Fruit fly (Drosophila melanogaster) whole organism, wandering third instar larva: ENCODE results near the gene brat.
A peak's percentile ranks its signal among the peaks of the same experiment; 100 is the strongest.

Experiments
- Abd-B ChIP-seq: fragments of >200 bp; optimal IDR thresholded peaks from 2 replicates; lab custom pipeline; 2017; ENCODE audit warnings: missing biosample characterization, missing genetic modification characterization
- CG32264 ChIP-seq: fragments of 200-800 bp; sonication (Bioruptor generic); optimal IDR thresholded peaks from 2 replicates; lab custom pipeline; 2016; ENCODE audit warnings: missing biosample characterization, missing genetic modification characterization
- CG9705 ChIP-seq: fragments of 200-800 bp; sonication (Bioruptor generic); optimal IDR thresholded peaks from 2 replicates; lab custom pipeline; 2018; ENCODE audit warnings: missing biosample characterization, mild to moderate bottlenecking, missing genetic modification characterization
- CrebA ChIP-seq: fragments of 200-800 bp; sonication (Bioruptor generic); optimal IDR thresholded peaks from 2 replicates; lab custom pipeline; 2016; ENCODE audit warnings: missing biosample characterization, mild to moderate bottlenecking, missing genetic modification characterization, borderline replicate concordance
- Dfd ChIP-seq: fragments of >200 bp; optimal IDR thresholded peaks from 2 replicates; lab custom pipeline; 2017; ENCODE audit warnings: missing biosample characterization, missing genetic modification characterization
- Dif ChIP-seq: fragments of 200-275, 200-300 bp; sonication (Bioruptor generic); optimal IDR thresholded peaks from 2 replicates; lab custom pipeline; 2018; ENCODE audit warnings: missing biosample characterization, missing genetic modification characterization; ENCODE audit not compliant: partially characterized antibody
- GATAd ChIP-seq: sonication (Bioruptor generic); optimal IDR thresholded peaks from 2 replicates; lab custom pipeline; 2016; ENCODE audit warnings: missing biosample characterization, missing genetic modification characterization
- HLH106 ChIP-seq: fragments of 200-800 bp; optimal IDR thresholded peaks from 3 replicates; lab custom pipeline; 2019; ENCODE audit warnings: missing biosample characterization, mild to moderate bottlenecking, missing genetic modification characterization, moderate library complexity
- Hnf4 ChIP-seq: fragments of 200-800 bp; sonication (Bioruptor generic); optimal IDR thresholded peaks from 2 replicates; lab custom pipeline; 2016; ENCODE audit warnings: missing biosample characterization, mild to moderate bottlenecking, missing genetic modification characterization
- Hr78 ChIP-seq: fragments of >200 bp; optimal IDR thresholded peaks from 2 replicates; lab custom pipeline; 2017; ENCODE audit warnings: missing biosample characterization, missing genetic modification characterization
- Hr83 ChIP-seq: fragments of 200-300 bp; sonication (Bioruptor generic); optimal IDR thresholded peaks from 2 replicates; lab custom pipeline; 2016; ENCODE audit warnings: missing biosample characterization, mild to moderate bottlenecking, missing genetic modification characterization, moderate library complexity; ENCODE audit not compliant: poor library complexity, severe bottlenecking
- Jra ChIP-seq: sonication (Bioruptor generic); optimal IDR thresholded peaks from 2 replicates; lab custom pipeline; 2016; ENCODE audit warnings: missing biosample characterization, missing genetic modification characterization
- Mio ChIP-seq: sonication (Bioruptor generic); optimal IDR thresholded peaks from 2 replicates; lab custom pipeline; 2016; ENCODE audit warnings: missing biosample characterization, missing genetic modification characterization
- Myc ChIP-seq: fragments of >200 bp; optimal IDR thresholded peaks from 2 replicates; lab custom pipeline; 2017
- N ChIP-seq: fragments of >200 bp; optimal IDR thresholded peaks from 2 replicates; lab custom pipeline; 2018; ENCODE audit warnings: missing biosample characterization, missing external identifiers, missing genetic modification characterization
- OdsH ChIP-seq: fragments of 200-800 bp; sonication (Bioruptor generic); optimal IDR thresholded peaks from 2 replicates; lab custom pipeline; 2016; ENCODE audit warnings: missing biosample characterization, mild to moderate bottlenecking, missing genetic modification characterization
- Rel ChIP-seq, 2 experiments: fragments of 200-800 bp; sonication (Bioruptor generic) in 1 of 2; optimal IDR thresholded peaks; 2 replicates in 1 of 2; 3 replicates in 1 of 2; lab custom pipeline; 2016 to 2019; ENCODE audit warnings: mild to moderate bottlenecking in 2 of 2, missing biosample characterization in 2 of 2, missing genetic modification characterization in 2 of 2, moderate library complexity in 1 of 2
- Sp1 ChIP-seq: fragments of 200-800 bp; sonication (Bioruptor generic); optimal IDR thresholded peaks from 3 replicates; lab custom pipeline; 2019; ENCODE audit warnings: missing biosample characterization, mild to moderate bottlenecking, missing genetic modification characterization, moderate library complexity
- Vsx2 ChIP-seq: fragments of 200-300, 225-300 bp; sonication (Bioruptor generic); optimal IDR thresholded peaks from 2 replicates; lab custom pipeline; 2018; ENCODE audit warnings: missing biosample characterization, missing genetic modification characterization; ENCODE audit not compliant: partially characterized antibody
- br ChIP-seq: fragments of 200-800 bp; sonication (Bioruptor generic); optimal IDR thresholded peaks from 2 replicates; lab custom pipeline; 2016; ENCODE audit warnings: missing biosample characterization, missing genetic modification characterization
- brk ChIP-seq: fragments of 200-800 bp; sonication (Bioruptor generic); optimal IDR thresholded peaks from 2 replicates; lab custom pipeline; 2016; ENCODE audit warnings: missing biosample characterization, mild to moderate bottlenecking, missing genetic modification characterization
- dl ChIP-seq, 2 experiments: fragments of 175-275, 200-275 bp in 1 of 2; fragments of 200-275 bp in 1 of 2; sonication (Bioruptor generic); optimal IDR thresholded peaks; lab custom pipeline; 2018; ENCODE audit warnings: mild to moderate bottlenecking in 2 of 2, missing biosample characterization in 2 of 2, missing genetic modification characterization in 2 of 2, moderate library complexity in 2 of 2; ENCODE audit not compliant: partially characterized antibody in 2 of 2, insufficient read depth in 1 of 2
- dmrt93B ChIP-seq: fragments of 200-800 bp; sonication (Bioruptor generic); optimal IDR thresholded peaks from 2 replicates; lab custom pipeline; 2018; ENCODE audit warnings: missing biosample characterization, mild to moderate bottlenecking, missing genetic modification characterization
- dsf ChIP-seq: sonication (Bioruptor generic); optimal IDR thresholded peaks from 2 replicates; lab custom pipeline; 2016; ENCODE audit warnings: missing biosample characterization, missing genetic modification characterization, borderline replicate concordance
- ey ChIP-seq: fragments of 200-800 bp; sonication (Bioruptor generic); optimal IDR thresholded peaks from 2 replicates; lab custom pipeline; 2016; ENCODE audit warnings: missing biosample characterization, missing genetic modification characterization
- foxo ChIP-seq, 2 experiments: fragments of 200-800 bp; sonication (Bioruptor generic); optimal IDR thresholded peaks; 2 replicates in 1 of 2; 3 replicates in 1 of 2; lab custom pipeline; 2016 to 2017; ENCODE audit warnings: missing biosample characterization in 2 of 2, missing genetic modification characterization in 2 of 2
- fru ChIP-seq: fragments of 200-800 bp; sonication (Bioruptor generic); optimal IDR thresholded peaks from 3 replicates; lab custom pipeline; 2016; ENCODE audit warnings: missing biosample characterization, mild to moderate bottlenecking, missing genetic modification characterization
- h ChIP-seq: fragments of 200-800 bp; sonication (Bioruptor generic); optimal IDR thresholded peaks from 3 replicates; lab custom pipeline; 2016; ENCODE audit warnings: missing biosample characterization, mild to moderate bottlenecking, missing genetic modification characterization
- jim ChIP-seq: fragments of 175-275, 200-325 bp; sonication (Bioruptor generic); optimal IDR thresholded peaks from 2 replicates; lab custom pipeline; 2016; ENCODE audit warnings: missing biosample characterization, mild to moderate bottlenecking, missing genetic modification characterization
- lola ChIP-seq: fragments of >200 bp; optimal IDR thresholded peaks from 2 replicates; lab custom pipeline; 2017; ENCODE audit warnings: missing biosample characterization, missing genetic modification characterization
- pan ChIP-seq: fragments of >200 bp; optimal IDR thresholded peaks from 2 replicates; lab custom pipeline; 2017
- psq ChIP-seq: fragments of 200-800 bp; sonication (Bioruptor generic); optimal IDR thresholded peaks from 3 replicates; lab custom pipeline; 2017; ENCODE audit warnings: missing biosample characterization, mild to moderate bottlenecking, missing genetic modification characterization, moderate library complexity
- rgr ChIP-seq: fragments of 200-800 bp; sonication (Bioruptor generic); optimal IDR thresholded peaks from 3 replicates; lab custom pipeline; 2016; ENCODE audit warnings: missing biosample characterization, mild to moderate bottlenecking, missing genetic modification characterization
- sage ChIP-seq: fragments of 200-800 bp; sonication (Bioruptor generic); optimal IDR thresholded peaks from 2 replicates; lab custom pipeline; 2016; ENCODE audit warnings: missing biosample characterization, mild to moderate bottlenecking, missing genetic modification characterization
- sv ChIP-seq: fragments of 200-800 bp; sonication (Bioruptor generic); optimal IDR thresholded peaks from 3 replicates; lab custom pipeline; 2016; ENCODE audit warnings: missing biosample characterization, missing genetic modification characterization
- tai ChIP-seq: sonication (Bioruptor generic); optimal IDR thresholded peaks from 2 replicates; lab custom pipeline; 2016; ENCODE audit warnings: missing biosample characterization, missing genetic modification characterization
- usp ChIP-seq: fragments of >200 bp; optimal IDR thresholded peaks from 2 replicates; lab custom pipeline; 2017; ENCODE audit warnings: missing biosample characterization, missing genetic modification characterization
- woc ChIP-seq: sonication (Bioruptor generic); optimal IDR thresholded peaks from 2 replicates; lab custom pipeline; 2016; ENCODE audit warnings: missing biosample characterization, mild to moderate bottlenecking, missing genetic modification characterization

brat gene

DNA sequence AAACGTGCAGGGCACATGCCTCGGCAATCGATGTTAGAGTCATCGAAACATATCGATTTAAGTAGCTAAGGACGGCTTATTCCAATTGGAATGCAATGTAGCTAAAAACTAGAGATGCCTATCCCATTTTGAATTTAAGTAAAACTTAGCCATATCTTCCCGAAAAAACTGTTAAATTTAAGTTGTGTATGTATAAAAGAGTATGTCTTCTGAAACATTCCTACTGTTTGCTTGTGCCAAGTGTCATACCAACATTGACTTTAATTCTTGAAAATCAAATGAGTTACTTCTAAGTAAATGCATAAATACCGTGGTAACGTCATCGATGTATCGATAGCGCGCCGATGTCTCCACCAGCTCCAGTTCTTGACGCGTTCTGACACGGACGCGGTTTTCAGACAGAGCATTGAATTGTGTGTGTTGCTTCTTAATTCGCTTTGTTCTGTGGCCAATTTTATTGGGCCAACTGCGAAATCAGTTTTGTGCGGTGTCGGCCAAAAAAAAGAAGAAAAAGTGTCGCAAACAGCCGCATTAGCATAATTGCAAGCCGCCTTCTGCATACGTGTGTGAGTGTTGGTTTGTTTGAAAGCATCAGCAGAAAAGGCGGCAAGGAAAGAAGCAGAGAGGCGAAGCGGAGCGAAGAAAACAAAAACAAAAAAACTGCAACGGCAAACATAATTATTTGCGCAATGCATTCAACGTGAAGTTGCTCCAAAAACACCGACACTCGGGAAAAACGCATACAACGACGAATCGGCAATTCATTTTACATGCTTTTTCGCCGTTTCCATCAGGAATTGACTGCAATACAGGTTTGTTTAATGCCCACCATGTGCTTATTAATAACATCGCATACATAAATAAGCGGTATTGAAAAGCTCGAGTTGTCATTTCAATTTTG, at the start of gene brat:
Gene brat (plus strand): TSS at position 352 of the 901 bp plus-strand sequence.
- TF ChIP-seq dmrt93B: no peak
- peak; percentile 60 for TF ChIP-seq HLH106 (tag; lab: Kevin White, UChicago)
- TF ChIP-seq CG9705: no peak
- TF ChIP-seq OdsH (GFP tag; lab: Kevin White, UChicago): peak; percentile 36
- TF ChIP-seq dsf (GFP tag; lab: Kevin White, UChicago): peak; percentile 63
- peak; percentile 59 for TF ChIP-seq sv (GFP tag; lab: Kevin White, UChicago)
- TF ChIP-seq N: no peak
- peak; percentile 49 for TF ChIP-seq ey (GFP tag; lab: Kevin White, UChicago)
- peak; percentile 72 for TF ChIP-seq Jra (GFP tag; lab: Kevin White, UChicago)
- no peak for TF ChIP-seq dl (GFP tag; optimal IDR thresholded peaks at IDR 0.05; lab: Kevin White, UChicago; ENCODE audit: insufficient read depth in 1 of 2, partially characterized antibody in 2 of 2)
- TF ChIP-seq Dfd (GFP tag; lab: Kevin White, UChicago): no peak
- TF ChIP-seq fru (GFP tag; lab: Kevin White, UChicago): peak; percentile 77
- TF ChIP-seq br: peak; percentile 47
- no peak for TF ChIP-seq brk (GFP tag; lab: Kevin White, UChicago)
- TF ChIP-seq Hnf4 (GFP tag; lab: Kevin White, UChicago): no peak
- TF ChIP-seq Hr83: no peak
- no peak for TF ChIP-seq jim
- TF ChIP-seq CrebA (GFP tag; lab: Kevin White, UChicago): no peak
- TF ChIP-seq Rel (GFP tag; optimal IDR thresholded peaks at IDR 0.05; lab: Kevin White, UChicago): no peak
- TF ChIP-seq Rel (tag; optimal IDR thresholded peaks at IDR 0.05; lab: Kevin White, UChicago): no peak
- TF ChIP-seq Hr78 (GFP tag; lab: Kevin White, UChicago): no peak
- TF ChIP-seq foxo (GFP tag; optimal IDR thresholded peaks at IDR 0.05; lab: Kevin White, UChicago): peak in 1 of 2 experiments; percentile 75
- no peak for TF ChIP-seq tai (GFP tag; lab: Kevin White, UChicago)
- peak; percentile 86 for TF ChIP-seq Myc (lab: Kevin White, UChicago)
- no peak for TF ChIP-seq lola
- no peak for TF ChIP-seq CG32264 (GFP tag; lab: Kevin White, UChicago)
- TF ChIP-seq psq (GFP tag; lab: Kevin White, UChicago): peak; percentile 52
- no peak for TF ChIP-seq pan (lab: Kevin White, UChicago)
- TF ChIP-seq sage (GFP tag; lab: Kevin White, UChicago): no peak
- no peak for TF ChIP-seq Dif
- no peak for TF ChIP-seq Vsx2 (GFP tag; lab: Kevin White, UChicago)
- TF ChIP-seq Mio (GFP tag; lab: Kevin White, UChicago): no peak
- TF ChIP-seq usp: no peak
- no peak for TF ChIP-seq GATAd (GFP tag; lab: Kevin White, UChicago)
- no peak for TF ChIP-seq Abd-B
- TF ChIP-seq rgr (GFP tag; lab: Kevin White, UChicago): peak; percentile 51
- TF ChIP-seq Sp1: peak; percentile 45
- TF ChIP-seq woc (GFP tag; lab: Kevin White, UChicago): peak; percentile 78
- peak; percentile 74 for TF ChIP-seq h (GFP tag; lab: Kevin White, UChicago)

DNA sequence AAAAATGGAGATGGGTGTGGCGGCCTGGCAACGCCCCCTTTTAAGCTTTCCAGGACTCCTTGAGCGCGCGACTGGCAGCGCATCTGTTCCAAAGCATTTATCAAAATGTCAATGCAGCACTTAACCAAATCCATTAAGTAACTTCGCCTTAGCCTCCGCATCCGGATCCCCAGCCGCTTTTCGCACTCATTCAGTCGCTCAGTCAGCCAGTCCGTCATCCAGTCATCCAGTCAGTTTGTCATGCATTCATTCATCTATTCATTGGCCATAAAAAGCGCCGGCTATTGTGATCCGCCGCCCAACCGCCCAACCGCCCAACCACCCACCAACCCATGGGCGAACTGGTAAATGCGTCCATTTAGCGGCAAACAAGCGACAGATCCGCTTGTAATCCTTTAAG, 44.7 kb upstream of the brat start:
- no peak for TF ChIP-seq N
- TF ChIP-seq foxo (GFP tag; optimal IDR thresholded peaks at IDR 0.05; lab: Kevin White, UChicago): no peak
- no peak for TF ChIP-seq Hr78 (GFP tag; lab: Kevin White, UChicago)
- TF ChIP-seq woc (GFP tag; lab: Kevin White, UChicago): no peak
- TF ChIP-seq dsf (GFP tag; lab: Kevin White, UChicago): no peak
- no peak for TF ChIP-seq sv (GFP tag; lab: Kevin White, UChicago)
- no peak for TF ChIP-seq Jra (GFP tag; lab: Kevin White, UChicago)
- TF ChIP-seq Vsx2 (GFP tag; lab: Kevin White, UChicago): no peak
- TF ChIP-seq CrebA (GFP tag; lab: Kevin White, UChicago): no peak
- TF ChIP-seq dmrt93B: no peak
- no peak for TF ChIP-seq psq (GFP tag; lab: Kevin White, UChicago)
- no peak for TF ChIP-seq ey (GFP tag; lab: Kevin White, UChicago)
- no peak for TF ChIP-seq Abd-B
- no peak for TF ChIP-seq sage (GFP tag; lab: Kevin White, UChicago)
- TF ChIP-seq CG32264 (GFP tag; lab: Kevin White, UChicago): no peak
- no peak for TF ChIP-seq Sp1
- TF ChIP-seq CG9705: no peak
- TF ChIP-seq fru (GFP tag; lab: Kevin White, UChicago): no peak
- no peak for TF ChIP-seq Hr83
- TF ChIP-seq, all 38 proteins: peak for 0
